Worm (Caenorhabditis elegans) whole organism, L4/young adult: Measurements from ENCODE around the gene Y51A2A.6.
"Not testable (repeated sequence)": the region's sequence is repeated elsewhere in the genome, so short reads cannot be mapped to it uniquely, and the experiment has no call there.

ENCODE experiments used
- W03F9.2 ChIP-seq: fragments of 150-350 bp; optimal IDR thresholded peaks from 2 replicates; lab custom pipeline; 2014; ENCODE audit warnings: missing biosample characterization, missing genetic modification characterization
- dao-5 ChIP-seq: sonication (generic microtip); optimal IDR thresholded peaks from 2 replicates; lab custom pipeline; 2016; ENCODE audit warnings: missing genotype, missing genetic modification characterization, moderate library complexity, missing compliant biosample characterization
- him-1 ChIP-seq: sonication (generic microtip); optimal IDR thresholded peaks from 2 replicates; lab custom pipeline; 2016; ENCODE audit warnings: missing genotype, missing genetic modification reagents, missing genetic modification characterization, missing compliant biosample characterization

Gene Y51A2A.6

DNA sequence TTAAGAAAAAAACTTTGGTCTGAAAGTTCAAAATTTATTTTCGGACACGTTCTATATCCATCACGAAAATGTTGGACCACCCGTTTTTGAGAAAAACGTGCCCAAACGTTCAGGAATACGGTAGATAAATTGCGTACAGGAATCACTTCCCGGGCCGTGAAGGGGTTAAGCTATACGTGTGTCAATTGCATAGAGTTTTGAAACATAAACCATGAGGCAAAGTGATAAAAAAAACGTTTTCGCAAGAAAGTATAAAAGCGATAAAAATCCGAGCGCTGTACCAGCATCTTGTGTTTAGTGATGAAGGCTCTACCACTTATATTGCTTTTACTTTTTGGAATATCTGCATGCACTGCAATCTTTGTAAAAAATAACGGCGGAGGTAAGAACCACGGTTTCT, at the start of gene Y51A2A.6:
Y51A2A.6 (plus strand) TSS at position 301 of the 400 bp plus-strand sequence.
- not testable (repeated sequence) for TF ChIP-seq him-1 (tag; lab: Kevin White, UChicago); W03F9.2; dao-5 (tag; lab: Kevin White, UChicago)

DNA sequence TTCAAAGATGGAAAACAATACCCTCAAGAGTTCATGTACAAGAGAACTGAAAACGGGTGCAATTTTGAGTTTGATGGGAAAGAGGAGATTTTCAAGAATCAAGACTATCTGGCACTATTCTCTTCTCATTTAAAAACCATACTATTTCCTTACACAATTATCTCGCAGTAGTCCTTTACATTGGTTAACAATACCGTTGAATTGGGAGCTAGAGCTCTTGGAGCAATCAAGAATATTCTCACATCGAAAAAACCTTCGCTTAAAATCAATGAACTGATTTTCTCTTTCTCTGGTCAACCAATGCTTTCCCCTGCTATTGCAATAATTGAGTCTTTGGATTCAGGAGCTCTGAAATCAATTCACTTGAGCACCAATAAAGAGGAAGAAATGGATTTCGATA, 49.0 kb upstream of the Y51A2A.6 start, which contains the start of gene R10E8.2:
R10E8.2 (plus strand) TSS at position 301 of the 400 bp plus-strand sequence.
- no peak for TF ChIP-seq him-1 (tag; lab: Kevin White, UChicago)
- TF ChIP-seq W03F9.2, result no peak
- TF ChIP-seq dao-5 (tag; lab: Kevin White, UChicago), result no peak

DNA sequence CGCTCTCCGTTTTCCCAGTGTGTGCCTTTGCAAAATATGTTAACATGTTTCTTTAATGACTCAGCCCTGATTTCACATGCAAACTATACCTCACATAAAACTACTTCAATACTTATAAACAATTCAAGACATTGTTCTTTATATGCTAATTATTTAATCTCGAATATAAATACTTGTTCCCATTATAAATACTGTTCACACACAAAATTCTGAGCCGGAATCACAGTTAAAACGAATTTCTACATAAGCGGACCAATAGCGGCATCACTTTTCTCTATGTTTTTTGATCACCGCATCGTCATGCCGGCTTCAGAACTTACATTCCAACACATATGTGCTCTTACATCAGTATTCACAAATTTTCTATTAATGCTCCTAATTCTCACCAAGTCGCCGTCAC, 48.0 kb upstream of the Y51A2A.6 start, which contains the start of gene R10E8.5:
R10E8.5 (plus strand) TSS at position 301 of the 400 bp plus-strand sequence.
- TF ChIP-seq dao-5 (tag; lab: Kevin White, UChicago), result no peak

DNA sequence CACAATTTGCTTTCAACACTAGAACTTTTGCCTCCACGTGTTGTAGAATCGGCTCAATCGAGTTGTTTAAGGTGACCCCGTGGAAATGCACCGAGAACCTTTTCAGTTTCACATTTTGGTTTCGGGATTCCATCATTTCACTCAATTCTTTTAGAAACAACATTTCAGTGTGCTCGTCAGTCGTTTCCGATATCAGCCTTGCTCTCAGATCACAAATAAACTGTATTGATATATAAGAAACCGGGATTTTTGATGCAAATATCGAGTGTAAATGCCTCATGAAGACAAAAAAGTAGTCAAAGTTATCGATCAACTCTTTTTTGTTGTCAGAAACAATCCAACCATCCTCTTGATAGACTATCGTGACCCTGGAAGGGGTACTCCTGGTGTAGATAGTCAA, 37.0 kb upstream of the Y51A2A.6 start:
- TF ChIP-seq W03F9.2 (no peak), him-1 (tag; lab: Kevin White, UChicago) (no peak), dao-5 (tag; lab: Kevin White, UChicago) (no peak)

DNA sequence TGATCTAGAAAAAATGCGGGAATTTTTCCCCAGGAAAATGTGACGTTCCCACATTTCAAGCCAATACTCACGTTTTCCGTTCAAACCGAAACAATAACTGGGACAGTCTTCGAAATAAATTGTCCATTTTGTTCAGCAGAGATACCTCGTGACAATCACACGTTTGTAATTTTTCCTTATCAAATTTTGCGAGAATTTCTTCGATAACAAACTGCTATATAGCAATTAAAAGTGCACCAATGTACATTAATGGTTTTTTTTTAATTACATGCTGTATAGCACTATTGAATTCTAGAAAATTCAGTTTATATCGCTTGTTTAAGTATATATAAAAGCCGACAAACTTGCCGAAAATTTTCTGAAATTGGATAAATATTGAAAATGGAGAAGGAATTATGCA, 36.3 kb upstream of the Y51A2A.6 start, which contains the start of gene R10E8.6:
R10E8.6 (minus strand) TSS at position 154 of the 400 bp plus-strand sequence.
- TF ChIP-seq W03F9.2 (no peak), him-1 (tag; lab: Kevin White, UChicago) (no peak), dao-5 (tag; lab: Kevin White, UChicago) (no peak)

DNA sequence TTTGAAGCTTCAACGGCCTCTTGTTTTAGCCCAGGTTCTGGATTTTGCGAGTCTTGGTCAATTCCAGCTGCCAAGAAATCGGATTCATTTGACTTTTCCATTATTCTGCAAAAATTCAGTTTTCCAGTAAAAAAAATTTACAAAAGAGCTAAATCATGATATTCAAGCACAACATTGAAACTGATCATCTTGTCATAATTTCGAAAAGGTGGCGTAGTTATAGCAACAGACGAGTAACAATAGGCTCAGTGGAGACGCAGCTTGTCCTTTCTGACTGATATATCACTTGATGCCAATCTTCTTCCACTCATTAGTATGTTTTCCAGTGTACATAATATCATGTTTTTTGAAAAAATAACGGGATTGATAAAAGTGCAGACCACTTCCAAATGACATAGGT, 33.8 kb upstream of the Y51A2A.6 start, which contains the start of gene fbxa-213:
fbxa-213 (minus strand) TSS at position 101 of the 400 bp plus-strand sequence.
- no peak for TF ChIP-seq dao-5 (tag; lab: Kevin White, UChicago)
- TF ChIP-seq him-1 (tag; lab: Kevin White, UChicago), result no peak
- TF ChIP-seq W03F9.2, result no peak

DNA sequence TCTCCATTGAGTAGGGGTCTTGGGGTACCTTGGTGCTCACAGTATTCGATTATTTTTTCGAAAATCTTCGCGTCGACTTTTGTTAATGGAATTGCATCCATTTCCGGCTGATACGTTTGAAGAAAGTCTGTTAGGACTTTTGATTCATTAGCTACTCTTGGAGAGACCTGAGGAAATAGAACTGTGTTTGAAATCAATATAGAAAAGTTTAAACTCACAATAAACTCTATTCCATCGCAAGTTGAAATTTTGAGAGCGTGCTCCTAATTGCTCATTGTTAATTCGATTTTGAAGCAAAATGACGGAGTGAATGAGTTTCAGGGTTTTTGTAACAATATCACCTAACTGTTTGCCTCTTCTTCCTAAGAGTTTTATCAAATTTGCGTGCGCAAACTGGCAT, 32.6 kb upstream of the Y51A2A.6 start, which contains the start of gene skr-6:
skr-6 (minus strand) TSS at position 101 of the 400 bp plus-strand sequence.
- TF ChIP-seq him-1 (tag; lab: Kevin White, UChicago), result no peak
- TF ChIP-seq dao-5 (tag; lab: Kevin White, UChicago), result no peak
- TF ChIP-seq W03F9.2, result no peak

DNA sequence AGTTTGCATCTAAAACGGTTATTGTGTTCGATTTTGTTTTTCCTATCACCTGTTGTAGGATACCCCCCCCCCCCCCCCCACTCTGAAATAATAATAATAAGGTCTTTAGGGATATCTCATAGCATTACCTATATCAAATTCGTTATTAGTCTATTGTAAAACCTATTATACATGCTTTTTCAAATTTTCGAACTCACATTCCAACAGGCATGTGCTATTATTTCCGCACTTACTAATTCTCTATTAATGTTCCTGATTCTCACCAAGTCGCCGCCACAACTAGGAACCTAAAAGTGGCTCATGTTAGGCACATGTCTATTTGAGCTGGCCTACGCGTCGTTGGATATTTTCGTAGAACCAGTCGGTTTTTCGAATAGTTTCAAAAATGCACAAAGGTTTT, 32.1 kb upstream of the Y51A2A.6 start, which contains the start of gene Y37H2C.4:
Y37H2C.4 (plus strand) TSS at position 301 of the 400 bp plus-strand sequence.
- TF ChIP-seq him-1 (tag; lab: Kevin White, UChicago) (no peak), dao-5 (tag; lab: Kevin White, UChicago) (no peak), W03F9.2 (no peak)

DNA sequence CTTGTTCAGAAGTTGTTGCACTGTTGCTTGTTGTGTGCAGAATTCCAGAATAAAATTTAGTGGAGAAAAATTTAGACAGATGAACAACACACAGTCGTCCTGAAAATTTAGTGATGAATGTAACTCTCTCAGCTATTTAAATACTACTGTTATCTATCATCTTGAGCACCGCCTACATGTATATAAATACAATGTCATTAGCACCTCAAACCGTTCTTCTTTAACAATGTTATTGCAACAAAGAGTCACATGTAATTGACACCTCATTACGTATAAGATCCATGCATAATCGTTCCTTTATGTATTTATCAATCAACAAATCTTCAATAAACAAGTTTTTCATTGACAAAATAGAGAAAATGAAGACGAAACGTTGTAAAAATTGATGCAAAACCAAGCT, 21.7 kb upstream of the Y51A2A.6 start, which contains the start of gene Y51A2A.16:
Y51A2A.16 (minus strand) TSS at position 101 of the 400 bp plus-strand sequence.
- TF ChIP-seq W03F9.2 (no peak), dao-5 (tag; lab: Kevin White, UChicago) (no peak), him-1 (tag; lab: Kevin White, UChicago) (no peak)

DNA sequence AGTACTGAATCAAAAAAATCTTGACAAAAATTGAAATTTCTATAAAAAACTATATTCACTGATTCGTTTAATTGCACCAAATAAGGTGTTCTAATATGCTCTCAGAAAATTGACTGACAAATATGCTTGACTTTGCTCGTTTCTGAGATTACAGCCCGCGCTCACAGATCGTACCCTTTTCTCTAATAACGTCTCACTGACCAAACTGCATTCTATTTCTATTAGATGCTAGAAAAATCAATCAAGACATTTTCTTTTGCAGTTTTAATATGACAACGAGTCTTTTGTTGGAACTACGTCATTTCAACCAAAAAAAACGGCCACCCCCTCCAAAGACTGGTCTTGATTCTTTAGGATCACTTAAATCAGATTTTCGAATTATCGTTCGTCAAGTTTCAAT, 19.9 kb upstream of the Y51A2A.6 start, which contains the start of gene clec-247:
clec-247 (plus strand) TSS at position 301 of the 400 bp plus-strand sequence.
- TF ChIP-seq him-1 (tag; lab: Kevin White, UChicago), result no peak
- no peak for TF ChIP-seq dao-5 (tag; lab: Kevin White, UChicago)
- TF ChIP-seq W03F9.2, result no peak

DNA sequence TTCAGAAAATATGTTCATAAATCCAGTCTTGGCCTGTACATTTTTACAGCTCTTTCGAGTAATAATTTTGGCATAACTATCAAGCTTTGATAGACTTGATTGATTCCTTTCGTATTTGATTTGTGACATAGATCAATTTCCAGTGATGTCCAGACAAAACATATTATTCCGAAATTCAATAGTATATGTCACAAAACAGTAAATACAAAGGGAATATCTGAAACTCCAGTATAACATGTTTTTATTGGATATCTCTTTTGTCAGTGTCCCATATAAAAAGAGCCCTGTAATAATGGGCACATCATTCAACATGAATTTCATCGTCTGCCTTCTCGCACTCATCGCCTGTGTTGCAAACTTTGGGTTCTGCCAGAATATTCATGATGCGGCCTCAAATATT, 11.9 kb upstream of the Y51A2A.6 start, which contains the start of gene Y51A2A.4:
Y51A2A.4 (plus strand) TSS at position 301 of the 400 bp plus-strand sequence.
- TF ChIP-seq him-1 (tag; lab: Kevin White, UChicago) (no peak), dao-5 (tag; lab: Kevin White, UChicago) (no peak), W03F9.2 (no peak)

DNA sequence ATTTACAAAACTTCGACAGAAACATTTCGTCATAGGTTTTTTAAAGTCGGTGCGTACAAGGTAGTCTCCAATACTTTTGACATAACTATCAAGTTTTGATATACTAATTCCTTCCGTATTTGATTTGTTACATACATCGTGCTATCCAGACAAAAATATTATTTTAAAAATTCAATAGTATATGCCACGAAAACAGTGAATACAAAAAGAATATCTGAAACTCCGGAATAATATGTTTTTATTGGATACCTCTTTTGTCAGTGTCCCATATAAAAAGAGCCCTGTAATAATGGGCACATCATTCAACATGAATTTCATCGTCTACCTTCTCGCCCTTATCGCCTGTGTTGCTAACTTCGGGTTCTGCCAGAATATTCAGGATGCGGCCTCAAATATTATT, 10.2 kb upstream of the Y51A2A.6 start, which contains the start of gene Y51A2A.12:
Y51A2A.12 (plus strand) TSS at position 301 of the 400 bp plus-strand sequence.
- TF ChIP-seq W03F9.2 (no peak), him-1 (tag; lab: Kevin White, UChicago) (no peak), dao-5 (tag; lab: Kevin White, UChicago) (no peak)

DNA sequence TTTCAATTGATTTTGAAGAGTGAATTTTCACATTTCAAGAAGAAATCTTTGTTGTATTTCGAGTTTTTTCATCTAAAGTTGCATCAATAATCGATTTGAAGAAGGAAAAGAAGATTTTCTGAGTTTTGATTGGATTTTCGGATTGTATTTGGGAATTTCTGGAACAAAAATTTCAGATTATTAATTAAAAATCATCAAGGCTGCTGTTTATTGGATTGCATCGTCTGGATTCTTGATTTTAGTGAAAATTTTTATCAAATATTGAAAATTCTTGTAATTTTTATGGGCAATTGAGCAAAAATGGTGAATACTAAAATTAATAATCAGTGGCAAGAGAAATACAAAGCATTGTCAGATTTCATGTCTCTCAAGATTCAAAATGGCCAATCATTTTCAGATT, 4.0 kb upstream of the Y51A2A.6 start, which contains the start of gene Y51A2A.5:
Y51A2A.5 (plus strand) TSS at position 301 of the 400 bp plus-strand sequence.
- no peak for TF ChIP-seq him-1 (tag; lab: Kevin White, UChicago)
- no peak for TF ChIP-seq W03F9.2
- no peak for TF ChIP-seq dao-5 (tag; lab: Kevin White, UChicago)

DNA sequence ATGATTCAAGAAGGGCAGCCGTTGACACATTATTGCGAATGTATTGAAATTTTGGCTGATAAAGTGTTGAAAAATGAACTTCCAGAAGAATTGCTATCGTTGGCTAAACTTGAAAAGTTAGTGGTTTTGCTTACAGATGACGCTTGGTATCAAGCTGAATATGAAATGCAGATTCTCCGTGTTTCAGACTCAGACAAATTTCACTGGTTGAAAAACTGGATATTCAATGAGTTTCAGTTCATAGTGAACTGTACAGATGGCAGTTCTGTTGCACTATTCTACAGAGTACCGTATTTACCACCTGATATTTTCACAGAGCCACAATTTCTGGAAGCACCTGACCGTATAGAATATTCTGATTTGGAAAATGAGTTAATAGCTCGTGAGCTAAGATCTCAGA, 3.2 kb upstream of the Y51A2A.6 start:
- no peak for TF ChIP-seq W03F9.2
- no peak for TF ChIP-seq dao-5 (tag; lab: Kevin White, UChicago)
- TF ChIP-seq him-1 (tag; lab: Kevin White, UChicago), result no peak
